Worm (Caenorhabditis elegans) whole organism, late embryonic: ENCODE measurements around the gene sre-51.

ENCODE experiments used
- K02D7.2 ChIP-seq: sonication (generic microtip); optimal IDR thresholded peaks from 2 replicates; lab custom pipeline; 2017; ENCODE audit warnings: mild to moderate bottlenecking, missing genetic modification characterization, missing compliant biosample characterization
- T23F11.4 ChIP-seq: fragments of 200-800 bp; sonication (Bioruptor generic); optimal IDR thresholded peaks from 2 replicates; lab custom pipeline; 2018; ENCODE audit warnings: mild to moderate bottlenecking, missing genetic modification characterization, missing compliant biosample characterization
- ahr-1 ChIP-seq: sonication (generic microtip); optimal IDR thresholded peaks from 2 replicates; lab custom pipeline; 2016; ENCODE audit warnings: missing genetic modification characterization, missing compliant biosample characterization
- ama-1 ChIP-seq: fragments of 150-350 bp; optimal IDR thresholded peaks from 2 replicates; lab custom pipeline; 2014
- ceh-48 ChIP-seq: sonication (generic microtip); optimal IDR thresholded peaks from 2 replicates; lab custom pipeline; 2016; ENCODE audit warnings: missing genetic modification characterization, inconsistent platforms, missing compliant biosample characterization
- mec-3 ChIP-seq: sonication (generic microtip); optimal IDR thresholded peaks from 2 replicates; lab custom pipeline; 2016; ENCODE audit warnings: borderline replicate concordance, missing genetic modification characterization, missing compliant biosample characterization
- nfya-1 ChIP-seq: sonication (generic microtip); optimal IDR thresholded peaks from 2 replicates; lab custom pipeline; 2017; ENCODE audit warnings: missing genetic modification characterization, mild to moderate bottlenecking, missing compliant biosample characterization, antibody characterized with exemption, moderate library complexity
- pha-4 ChIP-seq: fragments of 150-350 bp; optimal IDR thresholded peaks from 2 replicates; lab custom pipeline; 2018; ENCODE audit warnings: missing biosample characterization, missing genetic modification reagents, missing genetic modification characterization
- pqm-1 ChIP-seq: sonication (generic microtip); optimal IDR thresholded peaks from 2 replicates; lab custom pipeline; 2016; ENCODE audit warnings: missing genetic modification characterization, missing compliant biosample characterization
- tbx-2 ChIP-seq: sonication (generic microtip); optimal IDR thresholded peaks from 2 replicates; lab custom pipeline; 2016; ENCODE audit warnings: missing genetic modification characterization, missing compliant biosample characterization

DNA sequence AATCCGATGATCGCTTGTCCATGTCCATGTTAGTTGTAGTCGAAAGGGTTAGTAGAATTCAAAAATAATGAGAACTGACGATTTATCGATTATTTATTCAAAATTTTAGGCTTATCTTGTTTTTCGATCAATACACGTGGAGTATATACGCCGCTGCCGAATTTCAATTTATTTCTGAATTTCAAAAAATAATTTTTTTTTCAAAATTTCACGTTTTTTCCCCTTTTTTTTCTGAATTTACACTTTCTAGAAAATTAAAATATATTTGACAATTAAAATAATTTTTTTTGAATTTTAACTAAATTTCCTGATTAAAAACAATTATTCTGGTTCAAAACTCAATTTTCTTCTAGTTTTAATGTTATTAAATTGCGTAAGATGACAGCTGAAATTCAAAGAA, 9.3 kb upstream of the sre-51 start, which contains the start of gene C50E10.1:
- no peak for TF ChIP-seq ceh-48 (tag; lab: Kevin White, UChicago)
- TF ChIP-seq tbx-2 = no peak
- TF ChIP-seq ama-1 (lab: Kevin White, UChicago) = no peak
- TF ChIP-seq nfya-1 (tag; lab: Kevin White, UChicago) = no peak
- no peak for TF ChIP-seq mec-3 (tag; lab: Kevin White, UChicago)
- TF ChIP-seq K02D7.2 (tag; lab: Kevin White, UChicago) = no peak
- TF ChIP-seq pqm-1 = no peak
- no peak for TF ChIP-seq ahr-1 (tag; lab: Kevin White, UChicago)
- no peak for TF ChIP-seq T23F11.4 (GFP tag; lab: Kevin White, UChicago)
- no peak for TF ChIP-seq pha-4 (tag; lab: Kevin White, UChicago)
